Fruit fly (Drosophila melanogaster) whole organism, embryonic: ENCODE data around the gene Smox.

Experiments used
- CG11504 ChIP-seq: fragments of 200-800 bp; sonication (Bioruptor generic); optimal IDR thresholded peaks from 3 replicates; lab custom pipeline; 2019; ENCODE audit warnings: missing biosample characterization, mild to moderate bottlenecking, missing genetic modification characterization, moderate library complexity
- CG11723 ChIP-seq: fragments of 200-800 bp; sonication (Bioruptor generic); optimal IDR thresholded peaks from 2 replicates; lab custom pipeline; 2017; ENCODE audit warnings: missing biosample characterization, mild to moderate bottlenecking, missing genetic modification characterization
- CG13287 ChIP-seq: fragments of 200-800 bp; sonication (Bioruptor generic); IDR thresholded peaks from 2 replicates; pipeline ENCODE4 v1.3.6; 2022; ENCODE audit warnings: missing biosample characterization, missing genetic modification characterization; ENCODE audit not compliant: partially characterized antibody
- CG13424 ChIP-seq: fragments of 200-800 bp; sonication (Bioruptor generic); optimal IDR thresholded peaks from 2 replicates; lab custom pipeline; 2019; ENCODE audit warnings: missing biosample characterization, mild to moderate bottlenecking, missing genetic modification characterization, moderate library complexity
- CG14014 ChIP-seq: fragments of 200-800 bp; sonication (Bioruptor generic); IDR thresholded peaks from 2 replicates; pipeline ENCODE4 v1.3.6; 2022; ENCODE audit warnings: missing biosample characterization, missing genetic modification characterization
- CG14860 ChIP-seq: fragments of 200-800 bp; sonication (Bioruptor generic); IDR thresholded peaks from 3 replicates; pipeline ENCODE4 v1.3.6; 2022; ENCODE audit warnings: missing biosample characterization, missing genetic modification characterization; ENCODE audit not compliant: partially characterized antibody
- CG17361 ChIP-seq: fragments of 200-800 bp; sonication (Bioruptor generic); IDR thresholded peaks from 3 replicates; pipeline ENCODE4 v1.3.6; 2022; ENCODE audit warnings: missing biosample characterization, missing genetic modification characterization
- CG2202 ChIP-seq: fragments of 200-800 bp; sonication (Bioruptor generic); optimal IDR thresholded peaks from 2 replicates; lab custom pipeline; 2018; ENCODE audit warnings: missing biosample characterization, mild to moderate bottlenecking, missing genetic modification characterization
- CG30020 ChIP-seq: fragments of 200-800 bp; optimal IDR thresholded peaks from 2 replicates; lab custom pipeline; 2019; ENCODE audit warnings: missing biosample characterization, mild to moderate bottlenecking, missing genetic modification characterization, moderate library complexity
- CG3163 ChIP-seq: fragments of 200-800 bp; sonication (Bioruptor generic); optimal IDR thresholded peaks from 3 replicates; lab custom pipeline; 2016; ENCODE audit warnings: missing biosample characterization, missing genetic modification characterization
- CG3281 ChIP-seq: fragments of 200-800 bp; sonication (Bioruptor generic); optimal IDR thresholded peaks from 3 replicates; lab custom pipeline; 2017; ENCODE audit warnings: missing biosample characterization, mild to moderate bottlenecking, missing genetic modification characterization
- CG3847 ChIP-seq: fragments of 200-800 bp; sonication (Bioruptor generic); IDR thresholded peaks from 2 replicates; pipeline ENCODE4 v1.3.6; 2022; ENCODE audit warnings: missing biosample characterization, missing genetic modification characterization
- CG42726 ChIP-seq: fragments of 200-800 bp; sonication (Bioruptor generic); IDR thresholded peaks from 2 replicates; pipeline ENCODE4 v1.3.6; 2022; ENCODE audit warnings: missing biosample characterization, missing genetic modification characterization; ENCODE audit not compliant: partially characterized antibody
- CG4424 ChIP-seq: fragments of 200-800 bp; sonication (Bioruptor generic); optimal IDR thresholded peaks from 3 replicates; lab custom pipeline; 2016; ENCODE audit warnings: missing biosample characterization, missing genetic modification characterization
- CG7357 ChIP-seq: fragments of 200-800 bp; sonication (Bioruptor generic); IDR thresholded peaks from 3 replicates; pipeline ENCODE4 v1.3.6; 2022; ENCODE audit warnings: missing biosample characterization, missing genetic modification characterization
- CG9932 ChIP-seq: fragments of 200-800 bp; sonication (Bioruptor generic); IDR thresholded peaks from 2 replicates; pipeline ENCODE4 v1.3.6; 2022; ENCODE audit warnings: missing biosample characterization, missing genetic modification characterization
- D19A ChIP-seq: fragments of 200-800 bp; optimal IDR thresholded peaks from 3 replicates; lab custom pipeline; 2019; ENCODE audit warnings: missing biosample characterization, mild to moderate bottlenecking, missing genetic modification characterization, moderate library complexity
- D19B ChIP-seq: fragments of 200-800 bp; sonication (Bioruptor generic); optimal IDR thresholded peaks from 2 replicates; lab custom pipeline; 2017; ENCODE audit warnings: missing biosample characterization, mild to moderate bottlenecking, missing genetic modification characterization
- E2f1 ChIP-seq: fragments of 200-800 bp; sonication (Bioruptor generic); IDR thresholded peaks from 2 replicates; pipeline ENCODE4 v1.3.6; 2022; ENCODE audit warnings: missing biosample characterization, missing genetic modification characterization
- Eip74EF ChIP-seq, 2 experiments: fragments of 200-800 bp in 1 of 2; fragments of >200 bp in 1 of 2; sonication (Bioruptor generic) in 1 of 2; optimal IDR thresholded peaks; 2 replicates each; lab custom pipeline; 2017 to 2019; ENCODE audit warnings: missing biosample characterization in 2 of 2, missing genetic modification characterization in 2 of 2, mild to moderate bottlenecking in 1 of 2, moderate library complexity in 1 of 2
- Fer2 ChIP-seq: fragments of 200-800 bp; sonication (Bioruptor generic); optimal IDR thresholded peaks from 2 replicates; lab custom pipeline; 2018; ENCODE audit warnings: missing biosample characterization, mild to moderate bottlenecking, missing genetic modification characterization, moderate library complexity
- Fer3 ChIP-seq: fragments of 200-800 bp; sonication (Bioruptor generic); optimal IDR thresholded peaks from 2 replicates; lab custom pipeline; 2018; ENCODE audit warnings: missing biosample characterization, mild to moderate bottlenecking, missing genetic modification characterization, moderate library complexity
- H15 ChIP-seq: fragments of 200-800 bp; sonication (Bioruptor generic); IDR thresholded peaks from 3 replicates; pipeline ENCODE4 v1.3.6; 2022; ENCODE audit warnings: missing biosample characterization, missing genetic modification characterization
- HHEX ChIP-seq: fragments of 200-800 bp; sonication (Bioruptor generic); optimal IDR thresholded peaks from 3 replicates; lab custom pipeline; 2017; ENCODE audit warnings: missing biosample characterization, mild to moderate bottlenecking, missing genetic modification characterization, missing genetic modification reagents
- Hr39 ChIP-seq: fragments of >200 bp; optimal IDR thresholded peaks from 2 replicates; lab custom pipeline; 2017
- Jarid2 ChIP-seq: fragments of 200-800 bp; sonication (Bioruptor generic); optimal IDR thresholded peaks from 3 replicates; lab custom pipeline; 2017; ENCODE audit warnings: mild to moderate bottlenecking, missing biosample characterization, missing genetic modification reagents, missing genetic modification characterization
- Lhr ChIP-seq: fragments of 200-800 bp; sonication (Bioruptor generic); optimal IDR thresholded peaks from 3 replicates; lab custom pipeline; 2017; ENCODE audit warnings: mild to moderate bottlenecking, missing biosample characterization, missing genetic modification reagents, missing genetic modification characterization
- Lpt ChIP-seq: fragments of >200 bp; optimal IDR thresholded peaks from 2 replicates; lab custom pipeline; 2018; ENCODE audit warnings: missing biosample characterization, missing genetic modification characterization
- Meics ChIP-seq: fragments of 200-800 bp; sonication (Bioruptor generic); optimal IDR thresholded peaks from 2 replicates; lab custom pipeline; 2017; ENCODE audit warnings: missing biosample characterization, mild to moderate bottlenecking, missing genetic modification characterization
- Mrtf ChIP-seq: fragments of 200-800 bp; sonication (Bioruptor generic); IDR thresholded peaks from 3 replicates; pipeline ENCODE4 v1.3.6; 2022; ENCODE audit warnings: missing biosample characterization, missing genetic modification characterization
- NC2β ChIP-seq: fragments of 200-800 bp; sonication (Bioruptor generic); optimal IDR thresholded peaks from 2 replicates; lab custom pipeline; 2016; ENCODE audit warnings: missing biosample characterization, missing genetic modification characterization
- Ptx1 ChIP-seq: fragments of 200-800 bp; sonication (Bioruptor generic); IDR thresholded peaks from 2 replicates; pipeline ENCODE4 v1.3.6; 2022; ENCODE audit warnings: missing biosample characterization, missing genetic modification characterization
- Xrp1 ChIP-seq: fragments of 200-800 bp; sonication (Bioruptor generic); IDR thresholded peaks from 2 replicates; pipeline ENCODE4 v1.3.6; 2022; ENCODE audit warnings: missing biosample characterization, missing genetic modification characterization
- ac ChIP-seq: fragments of 200-800 bp; sonication (Bioruptor generic); optimal IDR thresholded peaks from 3 replicates; lab custom pipeline; 2017; ENCODE audit warnings: missing biosample characterization, mild to moderate bottlenecking, missing genetic modification characterization
- amos ChIP-seq: fragments of 200-800 bp; sonication (Bioruptor generic); IDR thresholded peaks from 2 replicates; pipeline ENCODE4 v1.3.6; 2022; ENCODE audit warnings: missing biosample characterization, missing genetic modification characterization; ENCODE audit not compliant: partially characterized antibody
- aop ChIP-seq: fragments of 200-800 bp; sonication (Bioruptor generic); IDR thresholded peaks from 2 replicates; pipeline ENCODE4 v1.3.6; 2022; ENCODE audit warnings: missing biosample characterization, missing genetic modification characterization
- btn ChIP-seq: fragments of 200-800 bp; sonication (Bioruptor generic); optimal IDR thresholded peaks from 2 replicates; lab custom pipeline; 2016; ENCODE audit warnings: missing biosample characterization, missing genetic modification characterization
- cas ChIP-seq: fragments of 200-800 bp; sonication (Bioruptor generic); IDR thresholded peaks from 2 replicates; pipeline ENCODE4 v1.3.6; 2022; ENCODE audit warnings: missing biosample characterization, missing genetic modification characterization
- ci ChIP-seq: fragments of 200-800 bp; sonication (Bioruptor generic); IDR thresholded peaks from 3 replicates; pipeline ENCODE4 v1.3.6; 2022; ENCODE audit warnings: missing biosample characterization, missing genetic modification characterization
- crc ChIP-seq: fragments of 200-800 bp; sonication (Bioruptor generic); optimal IDR thresholded peaks from 2 replicates; lab custom pipeline; 2016; ENCODE audit warnings: missing biosample characterization, missing genetic modification characterization
- da ChIP-seq: fragments of 200-800 bp; sonication (Bioruptor generic); optimal IDR thresholded peaks from 2 replicates; lab custom pipeline; 2016; ENCODE audit warnings: missing biosample characterization, missing genetic modification characterization
- danr ChIP-seq: fragments of 200-800 bp; sonication (Bioruptor generic); IDR thresholded peaks from 2 replicates; pipeline ENCODE4 v1.3.6; 2022; ENCODE audit warnings: missing biosample characterization, missing genetic modification characterization
- emc ChIP-seq: fragments of 200-800 bp; sonication (Bioruptor generic); optimal IDR thresholded peaks from 2 replicates; lab custom pipeline; 2016; ENCODE audit warnings: missing biosample characterization, missing genetic modification characterization
- gt ChIP-seq: fragments of 200-800 bp; sonication (Bioruptor generic); IDR thresholded peaks from 2 replicates; pipeline ENCODE4 v1.3.6; 2022; ENCODE audit warnings: missing biosample characterization, missing genetic modification characterization
- lmd ChIP-seq: fragments of 200-800 bp; sonication (Bioruptor generic); IDR thresholded peaks from 2 replicates; pipeline ENCODE4 v1.3.6; 2022; ENCODE audit warnings: missing biosample characterization, missing genetic modification characterization
- rib ChIP-seq: fragments of 200-800 bp; sonication (Bioruptor generic); IDR thresholded peaks from 2 replicates; pipeline ENCODE4 v1.3.6; 2022; ENCODE audit warnings: missing biosample characterization, missing genetic modification characterization
- schlank ChIP-seq: fragments of 200-800 bp; sonication (Bioruptor generic); optimal IDR thresholded peaks from 2 replicates; lab custom pipeline; 2018; ENCODE audit warnings: missing biosample characterization, mild to moderate bottlenecking, missing genetic modification characterization
- shn ChIP-seq: fragments of 200-800 bp; sonication (Bioruptor generic); optimal IDR thresholded peaks from 3 replicates; lab custom pipeline; 2016; ENCODE audit warnings: missing biosample characterization, missing genetic modification characterization
- tgo ChIP-seq: fragments of 200-800 bp; sonication (Bioruptor generic); IDR thresholded peaks from 3 replicates; pipeline ENCODE4 v1.3.6; 2022; ENCODE audit warnings: missing biosample characterization, missing genetic modification characterization
- tll ChIP-seq, 2 experiments: fragments of 200-800 bp in 1 of 2; fragments of >200 bp in 1 of 2; sonication (Bioruptor generic) in 1 of 2; optimal IDR thresholded peaks; 2 replicates each; lab custom pipeline; 2017 to 2019; ENCODE audit warnings: missing biosample characterization in 2 of 2, missing genetic modification characterization in 2 of 2, mild to moderate bottlenecking in 1 of 2, moderate library complexity in 1 of 2
- vfl ChIP-seq: fragments of 200-800 bp; sonication (Bioruptor generic); optimal IDR thresholded peaks from 2 replicates; lab custom pipeline; 2016; ENCODE audit warnings: missing biosample characterization, missing genetic modification characterization

Gene Smox

dm6 chrX:8143537-8143936 is 1.5 kb upstream of the Smox start, which contains the start of gene CG17982 (continued):
- peak; percentile 64; the same call in 1 of the 2 replicates for TF ChIP-seq rib
- peak; percentile 80 for TF ChIP-seq Fer2 (tag; lab: Kevin White, UChicago)
- peak; percentile 82 for TF ChIP-seq CG17361 (GFP tag; lab: Robert Waterston, UW)
- peak; percentile 5 for TF ChIP-seq ac (GFP tag; lab: Kevin White, UChicago)
- TF ChIP-seq Meics (GFP tag; lab: Kevin White, UChicago): peak; percentile 84
- peak; percentile 79 for TF ChIP-seq lmd (GFP tag; lab: Robert Waterston, UW)
- peak; percentile 53; the same call in 1 of the 3 replicates for TF ChIP-seq CG7357 (GFP tag; lab: Robert Waterston, UW)
- TF ChIP-seq CG14014 (GFP tag; lab: Robert Waterston, UW): peak; percentile 84
- no peak for TF ChIP-seq tll (GFP tag; optimal IDR thresholded peaks at IDR 0.05; lab: Kevin White, UChicago)
- TF ChIP-seq CG11504 (tag; lab: Kevin White, UChicago): no peak
- TF ChIP-seq tgo: peak; percentile 83
- TF ChIP-seq ci (GFP tag; lab: Robert Waterston, UW): peak; percentile 90
- peak; percentile 88 for TF ChIP-seq Fer3 (tag; lab: Kevin White, UChicago)
- TF ChIP-seq CG14860 (GFP tag; lab: Robert Waterston, UW): no peak
- no peak; the same call in 1 of the 2 replicates for TF ChIP-seq amos (GFP tag; lab: Robert Waterston, UW)
- peak; percentile 89 for TF ChIP-seq CG13424
- TF ChIP-seq vfl (GFP tag; lab: Kevin White, UChicago): peak; percentile 80
- peak; percentile 61 for TF ChIP-seq schlank
- peak; percentile 64 for TF ChIP-seq CG11723
- peak; percentile 61; the same call in 1 of the 2 replicates for TF ChIP-seq aop (GFP tag; lab: Robert Waterston, UW)
- peak in 1 of 2 experiments; percentile 71 for TF ChIP-seq Eip74EF (GFP tag; optimal IDR thresholded peaks at IDR 0.05; lab: Kevin White, UChicago)
- TF ChIP-seq CG42726 (GFP tag; lab: Robert Waterston, UW): no peak
- peak; percentile 64 for TF ChIP-seq CG30020 (tag; lab: Kevin White, UChicago)
- peak; percentile 82 for TF ChIP-seq CG3281 (GFP tag; lab: Kevin White, UChicago)
- peak; percentile 73 for TF ChIP-seq btn (GFP tag; lab: Kevin White, UChicago)
- peak; percentile 71 for TF ChIP-seq CG2202 (tag; lab: Kevin White, UChicago)
- peak; percentile 58; the same call in 1 of the 2 replicates for TF ChIP-seq cas (GFP tag; lab: Robert Waterston, UW)
- TF ChIP-seq D19A (tag; lab: Kevin White, UChicago): peak; percentile 77
- TF ChIP-seq crc (GFP tag; lab: Kevin White, UChicago): peak; percentile 81
- peak; percentile 80 for TF ChIP-seq shn (GFP tag; lab: Kevin White, UChicago)
- peak; percentile 80 for TF ChIP-seq NC2β (GFP tag; lab: Kevin White, UChicago)
- TF ChIP-seq danr (GFP tag; lab: Robert Waterston, UW): no peak
- TF ChIP-seq Hr39 (lab: Kevin White, UChicago): no peak
- peak; percentile 64; the same call in 2 of the 3 replicates for TF ChIP-seq H15
- peak; percentile 29 for TF ChIP-seq Lhr (GFP tag; lab: Kevin White, UChicago)
- peak; percentile 85 for TF ChIP-seq Xrp1 (GFP tag; lab: Robert Waterston, UW)
- no peak for TF ChIP-seq Lpt
- peak; percentile 82 for TF ChIP-seq Ptx1 (GFP tag; lab: Robert Waterston, UW)
- TF ChIP-seq emc (GFP tag; lab: Kevin White, UChicago): peak; percentile 51
- peak; percentile 81 for TF ChIP-seq CG3847 (GFP tag; lab: Robert Waterston, UW)
- TF ChIP-seq E2f1 (GFP tag; lab: Robert Waterston, UW): peak; percentile 79
- TF ChIP-seq CG4424 (GFP tag; lab: Kevin White, UChicago): peak; percentile 82
- peak; percentile 56 for TF ChIP-seq da (GFP tag; lab: Kevin White, UChicago)
- no peak for TF ChIP-seq Jarid2 (GFP tag; lab: Kevin White, UChicago)
- peak; percentile 78 for TF ChIP-seq Mrtf (GFP tag; lab: Robert Waterston, UW)
- TF ChIP-seq CG3163 (GFP tag; lab: Kevin White, UChicago): peak; percentile 64
- TF ChIP-seq HHEX: peak; percentile 76
- TF ChIP-seq CG13287 (GFP tag; lab: Robert Waterston, UW): no peak; the same call in 1 of the 2 replicates
- TF ChIP-seq gt: no peak
- no peak for TF ChIP-seq D19B
- peak; percentile 83 for TF ChIP-seq CG9932 (GFP tag; lab: Robert Waterston, UW)
